Fruit fly (Drosophila melanogaster): ENCODE measurements around the gene CG31097.

Gene CG31097

DNA sequence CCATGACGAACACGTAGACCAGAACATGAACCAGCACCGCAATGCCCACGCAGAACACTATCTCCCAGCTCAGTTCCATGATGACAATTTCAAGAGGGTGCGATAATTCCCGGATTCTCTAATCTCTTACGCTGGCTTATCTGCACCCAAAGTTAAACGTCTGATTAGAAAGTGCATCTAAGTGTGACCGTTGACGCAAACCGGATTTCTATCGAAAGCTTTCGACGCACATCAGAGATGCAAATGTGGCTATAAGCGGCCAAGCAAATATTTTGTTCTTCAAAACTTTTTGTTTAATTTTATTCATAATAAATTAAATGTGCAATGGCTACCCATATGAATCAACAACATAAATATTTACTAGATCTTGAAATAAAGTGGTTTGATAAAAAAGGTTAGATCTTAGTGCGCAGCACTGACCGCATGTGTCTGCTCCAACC lies 35.2 kb downstream of the CG31097 start, which contains the start of the genes Kdsr and CG11858 (continued):
- TF ChIP-seq CG10366 (GFP tag; IDR thresholded peaks at IDR 0.05) = peak; percentile 52
- peak; percentile 21 for TF ChIP-seq pnt (GFP tag; optimal IDR thresholded peaks at IDR 0.05)
- peak; percentile 32 for TF ChIP-seq CG6683 (GFP tag; optimal IDR thresholded peaks at IDR 0.05)
- TF ChIP-seq mam (GFP tag; optimal IDR thresholded peaks at IDR 0.05) = peak; percentile 48
- TF ChIP-seq CG18476 (GFP tag; optimal IDR thresholded peaks at IDR 0.05) = peak; percentile 71
- TF ChIP-seq ttk (GFP tag; IDR thresholded peaks at IDR 0.05) = peak; percentile 43; the same call in 1 of the 2 replicates
- no peak for TF ChIP-seq NC2α (GFP tag; optimal IDR thresholded peaks at IDR 0.05)
- peak; percentile 3 for TF ChIP-seq Side (GFP tag; optimal IDR thresholded peaks at IDR 0.05)
- TF ChIP-seq esg (GFP tag; conservative IDR thresholded peaks at IDR 0.05) = peak; percentile 36; the same call in 1 of the 2 replicates
- peak; percentile 50 for TF ChIP-seq Rx (GFP tag; IDR thresholded peaks at IDR 0.05)
- peak; percentile 39; the same call in 1 of the 2 replicates for TF ChIP-seq NFAT (GFP tag; IDR thresholded peaks at IDR 0.05)
- TF ChIP-seq slbo (GFP tag; IDR thresholded peaks at IDR 0.05) = peak; percentile 81
- TF ChIP-seq run (tag; optimal IDR thresholded peaks at IDR 0.05) = peak; percentile 2
- peak; percentile 99 for TF ChIP-seq Sry-β (GFP tag; optimal IDR thresholded peaks at IDR 0.05)
- TF ChIP-seq fd96Cb (tag; optimal IDR thresholded peaks at IDR 0.05) = peak; percentile 45
- TF ChIP-seq danr (GFP tag; IDR thresholded peaks at IDR 0.05) = peak; percentile 58; the same call in 1 of the 2 replicates
- TF ChIP-seq zfh1 (GFP tag; IDR thresholded peaks at IDR 0.05) = peak; percentile 77
- TF ChIP-seq CG9797 (GFP tag; optimal IDR thresholded peaks at IDR 0.05) = peak; percentile 76
- TF ChIP-seq CG8359 (GFP tag; optimal IDR thresholded peaks at IDR 0.05; ENCODE audit: borderline replicate concordance) = peak; percentile 16
- TF ChIP-seq Hmr (GFP tag; optimal IDR thresholded peaks at IDR 0.05) = peak; percentile 67
- TF ChIP-seq CG10274 (GFP tag; optimal IDR thresholded peaks at IDR 0.05) = no peak
- peak; percentile 92 for TF ChIP-seq CG17186 (GFP tag; optimal IDR thresholded peaks at IDR 0.05)
- TF ChIP-seq Ada2b (GFP tag; IDR thresholded peaks at IDR 0.05) = peak; percentile 57; the same call in 1 of the 2 replicates
- peak; percentile 25 for TF ChIP-seq CG1233 (GFP tag; optimal IDR thresholded peaks at IDR 0.05)
- no peak for TF ChIP-seq CG11560 (tag; IDR thresholded peaks at IDR 0.05)
- no peak for TF ChIP-seq Kr (GFP tag; optimal IDR thresholded peaks at IDR 0.05)
- TF ChIP-seq CG12942 (GFP tag; optimal IDR thresholded peaks at IDR 0.05) = peak; percentile 49
- TF ChIP-seq aop (GFP tag; IDR thresholded peaks at IDR 0.05) = no peak
- peak; percentile 70; the same call in 2 of the 3 replicates for TF ChIP-seq ken (GFP tag; IDR thresholded peaks at IDR 0.05)
- peak; percentile 50; the same call in 1 of the 2 replicates for TF ChIP-seq CG14667 (GFP tag; IDR thresholded peaks at IDR 0.05)
- TF ChIP-seq CG4854 (GFP tag; optimal IDR thresholded peaks at IDR 0.05) = peak; percentile 55
- TF ChIP-seq ab (GFP tag; optimal IDR thresholded peaks at IDR 0.05) = no peak
- TF ChIP-seq BEAF-32 (GFP tag; optimal IDR thresholded peaks at IDR 0.05) = peak; percentile 52
- TF ChIP-seq CG18619 (GFP tag; optimal IDR thresholded peaks at IDR 0.05) = peak; percentile 25
- TF ChIP-seq sc (optimal IDR thresholded peaks at IDR 0.05) = no peak
- TF ChIP-seq sc (GFP tag; optimal IDR thresholded peaks at IDR 0.05) = no peak
- no peak for TF ChIP-seq fd64A (GFP tag; optimal IDR thresholded peaks at IDR 0.05)
- TF ChIP-seq NfI (GFP tag; optimal IDR thresholded peaks at IDR 0.05) = peak; percentile 40
- TF ChIP-seq YL-1 (GFP tag; optimal IDR thresholded peaks at IDR 0.05) = peak; percentile 3
- TF ChIP-seq Hr3 (GFP tag; optimal IDR thresholded peaks at IDR 0.05) = peak; percentile 63
- no peak for TF ChIP-seq Doc2 (GFP tag; IDR thresholded peaks at IDR 0.05)
- no peak for TF ChIP-seq ap (GFP tag; IDR thresholded peaks at IDR 0.05)
- TF ChIP-seq tup (GFP tag; optimal IDR thresholded peaks at IDR 0.05) = peak; percentile 9
- no peak for TF ChIP-seq CG15479 (GFP tag; optimal IDR thresholded peaks at IDR 0.05)
- TF ChIP-seq Drgx (GFP tag; IDR thresholded peaks at IDR 0.05) = peak; percentile 52
- TF ChIP-seq CG16813 (GFP tag; IDR thresholded peaks at IDR 0.05; ENCODE audit: partially characterized antibody) = no peak
- TF ChIP-seq vnd (GFP tag; IDR thresholded peaks at IDR 0.05; ENCODE audit: partially characterized antibody) = 0 out of 3 replicates have a peak, but pooled peaks have one; percentile 23
- TF ChIP-seq psq (GFP tag; optimal IDR thresholded peaks at IDR 0.05) = peak; percentile 9
- peak; percentile 43; the same call in 2 of the 3 replicates for TF ChIP-seq B-H1 (GFP tag; IDR thresholded peaks at IDR 0.05)
- peak; percentile 79 for TF ChIP-seq HmgZ (tag; optimal IDR thresholded peaks at IDR 0.05)
- no peak for TF ChIP-seq CG17612 (GFP tag; IDR thresholded peaks at IDR 0.05)
